Fruit fly (Drosophila melanogaster): ENCODE results near the gene Tdh.
A peak's percentile ranks its signal among the peaks of the same experiment; 100 is the strongest.

Tdh gene

DNA sequence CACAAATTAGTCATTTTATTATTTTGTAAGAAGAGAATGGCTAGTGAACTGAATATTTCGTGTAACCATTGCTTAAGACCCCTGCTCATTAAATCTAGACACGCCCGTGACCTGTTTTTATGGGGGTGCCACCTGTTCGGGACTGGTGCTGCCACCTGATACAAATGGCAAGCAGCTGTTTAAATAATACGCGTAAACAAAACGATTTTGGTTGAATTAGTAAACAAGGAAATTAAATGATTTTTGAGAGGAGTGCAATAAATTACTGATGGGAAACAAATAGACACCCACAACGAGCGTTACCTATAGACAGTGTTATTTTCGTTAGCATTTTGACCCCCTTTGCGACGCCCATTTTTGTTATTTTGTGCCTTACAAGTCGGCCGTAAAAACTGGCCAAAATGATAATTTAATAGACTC lies 8.1 kb downstream of the Tdh start (continued):
- TF ChIP-seq Abd-B (GFP tag; optimal IDR thresholded peaks at IDR 0.05) = peak; percentile 84
- TF ChIP-seq Fer1 (GFP tag; optimal IDR thresholded peaks at IDR 0.05) = peak; percentile 90
- TF ChIP-seq CG9609 (GFP tag; optimal IDR thresholded peaks at IDR 0.05) = peak; percentile 84
- peak; percentile 89 for TF ChIP-seq CG2678 (tag; optimal IDR thresholded peaks at IDR 0.05)
- peak; percentile 82 for TF ChIP-seq CG6813 (GFP tag; optimal IDR thresholded peaks at IDR 0.05)
- TF ChIP-seq unc-4 (GFP tag; IDR thresholded peaks at IDR 0.05; ENCODE audit: partially characterized antibody) = no peak
- peak; percentile 84 for TF ChIP-seq BtbVII (GFP tag; optimal IDR thresholded peaks at IDR 0.05)
- TF ChIP-seq CG14014 (GFP tag; IDR thresholded peaks at IDR 0.05) = no peak
- peak; percentile 77 for TF ChIP-seq Max (GFP tag; optimal IDR thresholded peaks at IDR 0.05)
- no peak for TF ChIP-seq pita (GFP tag; optimal IDR thresholded peaks at IDR 0.05)
- TF ChIP-seq Xrp1 (GFP tag; IDR thresholded peaks at IDR 0.05) = no peak
- TF ChIP-seq CG4730 (GFP tag; IDR thresholded peaks at IDR 0.05) = no peak
- no peak for TF ChIP-seq ato (GFP tag; IDR thresholded peaks at IDR 0.05; ENCODE audit: partially characterized antibody)
- peak; percentile 81 for TF ChIP-seq CG5245 (GFP tag; optimal IDR thresholded peaks at IDR 0.05)
- no peak for TF ChIP-seq CG16779 (GFP tag; IDR thresholded peaks at IDR 0.05)
- peak; percentile 59 for TF ChIP-seq sima (GFP tag; optimal IDR thresholded peaks at IDR 0.05)
- TF ChIP-seq CoRest (tag; optimal IDR thresholded peaks at IDR 0.05) = peak; percentile 89
- peak; percentile 55 for TF ChIP-seq en (GFP tag; optimal IDR thresholded peaks at IDR 0.05)
- peak; percentile 27 for TF ChIP-seq CTCF (GFP tag; optimal IDR thresholded peaks at IDR 0.05)
- TF ChIP-seq Dp (GFP tag; optimal IDR thresholded peaks at IDR 0.05) = peak; percentile 49
- TF ChIP-seq CG12219 (GFP tag; optimal IDR thresholded peaks at IDR 0.05) = peak; percentile 55
- TF ChIP-seq otp (GFP tag; IDR thresholded peaks at IDR 0.05) = no peak
- TF ChIP-seq Vsx1 (GFP tag; optimal IDR thresholded peaks at IDR 0.05) = peak; percentile 53
- TF ChIP-seq mam (GFP tag; optimal IDR thresholded peaks at IDR 0.05) = peak; percentile 95
- no peak for TF ChIP-seq lmd (GFP tag; IDR thresholded peaks at IDR 0.05)
- peak; percentile 51 for TF ChIP-seq nom (GFP tag; optimal IDR thresholded peaks at IDR 0.05)
- TF ChIP-seq Adf1 (GFP tag; IDR thresholded peaks at IDR 0.05) = no peak
- peak; percentile 63 for TF ChIP-seq CG8290 (GFP tag; optimal IDR thresholded peaks at IDR 0.05)
- TF ChIP-seq CG8290 (tag; optimal IDR thresholded peaks at IDR 0.05) = peak; percentile 40 to 95
- no peak for TF ChIP-seq CG16813 (GFP tag; IDR thresholded peaks at IDR 0.05; ENCODE audit: partially characterized antibody)
- no peak for TF ChIP-seq dimm (GFP tag; IDR thresholded peaks at IDR 0.05)
- TF ChIP-seq CG6254 (GFP tag; optimal IDR thresholded peaks at IDR 0.05) = peak; percentile 59
- no peak for TF ChIP-seq so (GFP tag; IDR thresholded peaks at IDR 0.05)
- no peak for TF ChIP-seq CG14667 (GFP tag; IDR thresholded peaks at IDR 0.05)
- TF ChIP-seq B-H1 (GFP tag; IDR thresholded peaks at IDR 0.05) = no peak
- peak; percentile 62 for TF ChIP-seq nerfin-1 (tag; optimal IDR thresholded peaks at IDR 0.05)
- peak; percentile 91 for TF ChIP-seq PHDP (tag; optimal IDR thresholded peaks at IDR 0.05)
- no peak for TF ChIP-seq Lpt (GFP tag; optimal IDR thresholded peaks at IDR 0.05)
- TF ChIP-seq CG2129 (GFP tag; IDR thresholded peaks at IDR 0.05; ENCODE audit: partially characterized antibody) = no peak
- no peak for TF ChIP-seq CG14965 (GFP tag; optimal IDR thresholded peaks at IDR 0.05; ENCODE audit: borderline replicate concordance)
- peak; percentile 68 for TF ChIP-seq YL-1 (GFP tag; optimal IDR thresholded peaks at IDR 0.05)

DNA sequence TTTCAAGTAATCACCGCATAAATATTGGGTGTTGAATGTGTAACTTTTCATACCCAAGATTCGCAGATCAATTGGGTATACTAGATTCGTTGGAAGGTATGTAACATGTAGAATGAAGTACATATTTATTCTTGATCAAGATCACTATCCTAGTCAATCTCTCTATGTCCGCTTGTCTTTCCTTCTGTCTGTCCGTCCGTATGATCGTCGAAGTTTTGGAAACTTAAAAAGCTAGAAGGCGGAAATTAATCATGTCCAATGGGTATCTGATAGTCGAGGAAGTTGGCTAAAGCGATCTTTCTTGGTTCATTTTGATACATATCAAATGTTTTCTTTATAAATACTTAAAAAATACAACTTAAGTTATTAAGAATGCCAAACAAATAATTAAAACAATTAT lies 20.9 kb downstream of the Tdh start:
- TF ChIP-seq Dll (GFP tag; IDR thresholded peaks at IDR 0.05; ENCODE audit: partially characterized antibody) (0 out of 4 replicates have a peak, but pooled peaks have one; percentile 27), nerfin-2 (GFP tag; IDR thresholded peaks at IDR 0.05; ENCODE audit: partially characterized antibody) (peak; percentile 59; the same call in 1 of the 2 replicates), trh (GFP tag; optimal IDR thresholded peaks at IDR 0.05) (no peak), CG14860 (GFP tag; IDR thresholded peaks at IDR 0.05; ENCODE audit: partially characterized antibody) (peak; percentile 60; the same call in 1 of the 3 replicates), hb (GFP tag; IDR thresholded peaks at IDR 0.05; ENCODE audit: partially characterized antibody) (0 out of 3 replicates have a peak, but pooled peaks have one; percentile 58), schlank (tag; optimal IDR thresholded peaks at IDR 0.05) (no peak), CG2889 (GFP tag; IDR thresholded peaks at IDR 0.05) (no peak), ato (GFP tag; IDR thresholded peaks at IDR 0.05; ENCODE audit: partially characterized antibody) (0 out of 2 replicates have a peak, but pooled peaks have one; percentile 9), CG6791 (GFP tag; IDR thresholded peaks at IDR 0.05; ENCODE audit: partially characterized antibody) (0 out of 3 replicates have a peak, but pooled peaks have one; percentile 20), tna (GFP tag; IDR thresholded peaks at IDR 0.05; ENCODE audit: partially characterized antibody) (peak; percentile 33; the same call in 1 of the 2 replicates), vnd (GFP tag; IDR thresholded peaks at IDR 0.05; ENCODE audit: partially characterized antibody) (peak; percentile 61), bowl (GFP tag; IDR thresholded peaks at IDR 0.05) (no peak)
